Worm (Caenorhabditis elegans) whole organism, L3 larva: ENCODE measurements around the gene T16G12.12.

Experiments used
- ceh-82 ChIP-seq: fragments of 150-350 bp; optimal IDR thresholded peaks from 2 replicates; lab custom pipeline; 2014; ENCODE audit warnings: missing biosample characterization, missing genetic modification characterization
- lin-15B ChIP-seq: fragments of 150-350 bp; optimal IDR thresholded peaks from 2 replicates; lab custom pipeline; 2014; ENCODE audit warnings: missing biosample characterization, missing genetic modification characterization
- lin-39 ChIP-seq: fragments of 150-350 bp; optimal IDR thresholded peaks from 2 replicates; lab custom pipeline; 2018; ENCODE audit warnings: missing biosample characterization, missing genetic modification reagents, missing genetic modification characterization
- nhr-12 ChIP-seq: fragments of 150-350 bp; optimal IDR thresholded peaks from 2 replicates; lab custom pipeline; 2014; ENCODE audit warnings: missing biosample characterization, missing genetic modification characterization
- unc-62 ChIP-seq: fragments of 150-350 bp; sonication (generic microtip); optimal IDR thresholded peaks from 4 replicates; lab custom pipeline; 2014; ENCODE audit warnings: missing biosample characterization, missing genetic modification reagents, missing genetic modification characterization

DNA sequence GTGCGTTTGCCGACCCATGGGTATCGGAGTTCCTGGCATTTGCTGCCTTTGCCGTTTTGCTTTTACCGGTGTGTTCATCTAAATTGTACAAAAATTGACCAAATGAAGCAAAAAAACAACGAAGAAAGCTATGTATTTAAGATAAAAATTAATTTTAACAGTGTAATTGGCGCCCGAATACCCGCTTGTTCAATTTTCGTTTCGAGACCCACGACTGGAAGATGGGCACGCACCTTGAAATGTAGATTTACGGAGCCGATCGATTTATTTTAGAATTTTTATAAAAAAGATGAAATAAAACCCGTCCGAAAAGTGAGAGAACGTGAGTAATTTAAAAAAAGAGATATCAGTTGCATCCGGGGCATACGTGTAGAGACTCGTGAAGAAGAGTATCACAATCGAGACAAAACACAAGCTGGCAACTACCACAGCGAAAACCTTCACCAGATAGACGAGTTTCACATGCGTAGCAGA, 35.1 kb downstream of the T16G12.12 start, which contains the start of gene hal-2:
- TF ChIP-seq lin-39 (tag; lab: Kevin White, UChicago) (no peak), nhr-12 (no peak), lin-15B (tag; lab: Kevin White, UChicago) (no peak), unc-62 (GFP tag; lab: Kevin White, UChicago) (no peak), ceh-82 (tag; lab: Kevin White, UChicago) (no peak)
